Fruit fly (Drosophila melanogaster) whole organism, pupa: ENCODE results near the gene CG3739.

Experiments used
- CG10348 ChIP-seq: fragments of 200-800 bp; sonication (Bioruptor generic); IDR thresholded peaks from 2 replicates; pipeline ENCODE4 v1.3.6; 2022; ENCODE audit warnings: missing biosample characterization, missing genetic modification characterization
- CG12605 ChIP-seq: fragments of 200-800 bp; sonication (Bioruptor generic); IDR thresholded peaks from 2 replicates; pipeline ENCODE4 v1.3.6; 2022; ENCODE audit warnings: missing biosample characterization, missing genetic modification characterization
- CG13204 ChIP-seq: fragments of 200-800 bp; sonication (Bioruptor generic); optimal IDR thresholded peaks from 2 replicates; lab custom pipeline; 2018; ENCODE audit warnings: missing biosample characterization, mild to moderate bottlenecking, missing genetic modification characterization, moderate library complexity
- CG14655 ChIP-seq: fragments of 200-800 bp; sonication (Bioruptor generic); optimal IDR thresholded peaks from 3 replicates; lab custom pipeline; 2017; ENCODE audit warnings: mild to moderate bottlenecking, missing biosample characterization, missing genetic modification reagents, missing genetic modification characterization
- CG15710 ChIP-seq: fragments of 200-800 bp; sonication (Bioruptor generic); optimal IDR thresholded peaks from 2 replicates; lab custom pipeline; 2018; ENCODE audit warnings: missing biosample characterization, mild to moderate bottlenecking, missing genetic modification characterization, moderate library complexity
- CG17806 ChIP-seq: fragments of 200-800 bp; sonication (Bioruptor generic); optimal IDR thresholded peaks from 2 replicates; lab custom pipeline; 2018; ENCODE audit warnings: missing biosample characterization, mild to moderate bottlenecking, missing genetic modification characterization, moderate library complexity
- CG32121 ChIP-seq: fragments of 200-800 bp; sonication (Bioruptor generic); IDR thresholded peaks from 2 replicates; pipeline ENCODE4 v1.3.6; 2022; ENCODE audit warnings: missing biosample characterization, missing genetic modification characterization
- CG34367 ChIP-seq: fragments of 200-800 bp; sonication (Bioruptor generic); optimal IDR thresholded peaks from 2 replicates; lab custom pipeline; 2018; ENCODE audit warnings: missing biosample characterization, mild to moderate bottlenecking, missing genetic modification characterization
- CG4496 ChIP-seq: fragments of 200-800 bp; sonication (Bioruptor generic); IDR thresholded peaks from 3 replicates; pipeline ENCODE4 v1.3.6; 2022; ENCODE audit warnings: missing biosample characterization, missing genetic modification characterization
- CG8159 ChIP-seq: fragments of 200-800 bp; sonication (Bioruptor generic); optimal IDR thresholded peaks from 3 replicates; lab custom pipeline; 2018; ENCODE audit warnings: missing biosample characterization, mild to moderate bottlenecking, missing genetic modification characterization, moderate library complexity
- CG8301 ChIP-seq: fragments of 200-800 bp; sonication (Bioruptor generic); optimal IDR thresholded peaks from 2 replicates; lab custom pipeline; 2018; ENCODE audit warnings: missing biosample characterization, mild to moderate bottlenecking, missing genetic modification characterization
- CG9948 ChIP-seq: fragments of 200-800 bp; sonication (Bioruptor generic); optimal IDR thresholded peaks from 2 replicates; lab custom pipeline; 2018; ENCODE audit warnings: missing biosample characterization, mild to moderate bottlenecking, missing genetic modification characterization, moderate library complexity
- D1 ChIP-seq: fragments of 200-800 bp; sonication (Bioruptor generic); optimal IDR thresholded peaks from 2 replicates; lab custom pipeline; 2018; ENCODE audit warnings: missing biosample characterization, mild to moderate bottlenecking, missing genetic modification characterization, moderate library complexity
- EcR ChIP-seq: fragments of 200-800 bp; sonication (Bioruptor generic); optimal IDR thresholded peaks from 3 replicates; lab custom pipeline; 2019; ENCODE audit warnings: missing biosample characterization, missing genetic modification characterization, mild to moderate bottlenecking, moderate library complexity, missing genetic modification reagents
- Ets98B ChIP-seq: fragments of 200-800 bp; sonication (Bioruptor generic); IDR thresholded peaks from 2 replicates; pipeline ENCODE4 v1.3.6; 2022; ENCODE audit warnings: missing biosample characterization, missing genetic modification characterization
- Pif1A ChIP-seq: fragments of 200-800 bp; sonication (Bioruptor generic); optimal IDR thresholded peaks from 3 replicates; lab custom pipeline; 2016; ENCODE audit warnings: missing biosample characterization, missing genetic modification characterization
- Pif1B ChIP-seq: fragments of 200-800 bp; sonication (Bioruptor generic); optimal IDR thresholded peaks from 3 replicates; lab custom pipeline; 2016; ENCODE audit warnings: missing biosample characterization, missing genetic modification characterization
- Snoo ChIP-seq: fragments of 200-800 bp; sonication (Bioruptor generic); optimal IDR thresholded peaks from 3 replicates; lab custom pipeline; 2017; ENCODE audit warnings: missing biosample characterization, mild to moderate bottlenecking, missing genetic modification characterization, inconsistent platforms
- fd96Ca ChIP-seq: fragments of 200-800 bp; sonication (Bioruptor generic); IDR thresholded peaks from 3 replicates; pipeline ENCODE4 v1.3.6; 2022; ENCODE audit warnings: missing biosample characterization, missing genetic modification characterization
- gl ChIP-seq: fragments of 200-800 bp; sonication (Bioruptor generic); optimal IDR thresholded peaks from 2 replicates; lab custom pipeline; 2018; ENCODE audit warnings: missing biosample characterization, mild to moderate bottlenecking, missing genetic modification characterization
- rn ChIP-seq: fragments of 200-800 bp; sonication (Bioruptor generic); IDR thresholded peaks from 2 replicates; pipeline ENCODE4 v1.3.6; 2022; ENCODE audit warnings: missing biosample characterization, missing genetic modification characterization

Gene CG3739

DNA sequence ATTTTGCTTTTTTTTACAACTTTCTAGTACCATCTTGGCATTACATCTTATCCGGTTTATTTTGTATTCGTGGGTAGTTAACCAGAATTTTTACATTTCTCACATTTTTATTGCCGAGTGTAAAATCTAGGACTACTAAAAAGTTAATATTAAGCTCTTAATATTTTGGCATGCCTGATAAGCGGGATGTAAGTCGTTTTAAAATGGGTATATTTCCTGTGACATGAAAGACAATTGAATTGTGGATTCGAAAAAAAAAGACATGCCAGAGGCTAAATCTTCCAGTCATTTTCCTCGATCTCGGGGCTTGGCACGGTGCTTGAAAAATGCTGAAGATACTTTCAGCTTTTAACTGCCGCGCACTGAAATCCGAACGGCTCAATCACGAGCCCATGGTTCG, 16.0 kb upstream of the CG3739 start, which contains the start of gene CG31245:
TSS of gene CG31245 (minus strand) at position 101 of the 400 bp plus-strand sequence.
- no peak for TF ChIP-seq CG8301 (tag; lab: Kevin White, UChicago)
- TF ChIP-seq CG32121 (GFP tag; lab: Robert Waterston, UW), result no peak
- no peak for TF ChIP-seq D1 (tag; lab: Kevin White, UChicago)
- no peak for TF ChIP-seq CG15710 (tag; lab: Kevin White, UChicago)
- TF ChIP-seq CG8159 (tag; lab: Kevin White, UChicago), result no peak
- no peak for TF ChIP-seq CG10348
- TF ChIP-seq CG9948 (tag; lab: Kevin White, UChicago), result no peak
- TF ChIP-seq Pif1A (GFP tag; lab: Kevin White, UChicago), result no peak
- no peak for TF ChIP-seq gl
- no peak for TF ChIP-seq CG4496 (GFP tag; lab: Robert Waterston, UW)
- no peak for TF ChIP-seq CG12605 (GFP tag; lab: Robert Waterston, UW)

DNA sequence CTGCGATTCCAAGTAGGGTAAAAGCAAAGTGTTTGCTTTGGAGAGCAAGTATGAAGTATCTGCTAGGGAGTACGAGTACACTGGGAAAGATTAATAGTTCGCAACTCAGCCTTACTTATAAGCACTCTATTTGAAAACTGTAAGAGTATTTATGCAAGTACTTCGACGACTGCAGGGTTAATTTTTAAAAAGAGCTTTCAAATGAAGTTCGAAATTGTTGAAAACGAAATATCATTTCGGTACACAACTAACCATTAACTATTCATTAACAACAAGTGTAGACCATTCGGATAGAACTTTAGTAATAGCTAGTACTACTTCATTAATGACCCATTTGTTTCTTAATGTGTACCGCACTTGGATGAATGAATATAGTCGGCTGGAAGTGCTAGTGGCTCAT, 9.9 kb upstream of the CG3739 start:
- TF ChIP-seq CG12605 (GFP tag; lab: Robert Waterston, UW) (no peak), fd96Ca (GFP tag; lab: Robert Waterston, UW) (no peak), CG14655 (peak; percentile 71), CG13204 (GFP tag; lab: Kevin White, UChicago) (no peak), CG32121 (GFP tag; lab: Robert Waterston, UW) (no peak), CG10348 (no peak), CG8159 (tag; lab: Kevin White, UChicago) (peak; percentile 21), CG34367 (tag; lab: Kevin White, UChicago) (no peak), gl (no peak), rn (GFP tag; lab: Robert Waterston, UW) (no peak), CG17806 (tag; lab: Kevin White, UChicago) (no peak), CG8301 (tag; lab: Kevin White, UChicago) (no peak), Pif1A (GFP tag; lab: Kevin White, UChicago) (peak; percentile 23), Snoo (tag; lab: Kevin White, UChicago) (no peak), Ets98B (GFP tag; lab: Robert Waterston, UW) (no peak), Pif1B (GFP tag; lab: Kevin White, UChicago) (no peak)

DNA sequence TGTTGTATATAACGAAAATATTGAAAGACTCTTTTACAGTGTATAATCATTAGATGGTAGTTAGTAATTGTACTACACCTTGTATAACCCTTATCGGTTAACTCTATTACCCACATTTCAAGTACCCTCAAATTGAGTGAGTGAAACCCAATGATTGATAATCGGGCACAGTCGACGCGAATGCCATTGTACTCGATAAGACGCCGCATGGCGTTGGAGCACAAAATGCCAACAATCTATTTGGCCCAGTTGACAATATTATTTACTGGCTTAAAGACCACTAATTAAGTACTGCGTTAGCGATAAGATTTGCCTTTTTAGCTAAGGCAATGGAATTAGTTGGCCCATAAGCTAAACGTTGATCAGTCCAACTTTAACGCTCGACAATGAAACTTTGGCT, 5.6 kb upstream of the CG3739 start, which contains the start of gene CG3734:
TSS of gene CG3734 (plus strand) at position 254 of the 400 bp plus-strand sequence.
- TF ChIP-seq CG15710 (tag; lab: Kevin White, UChicago) (no peak), CG14655 (no peak), CG12605 (GFP tag; lab: Robert Waterston, UW) (no peak), Pif1B (GFP tag; lab: Kevin White, UChicago) (no peak), CG4496 (GFP tag; lab: Robert Waterston, UW) (no peak), CG9948 (tag; lab: Kevin White, UChicago) (no peak), CG8159 (tag; lab: Kevin White, UChicago) (no peak), Pif1A (GFP tag; lab: Kevin White, UChicago) (no peak), CG32121 (GFP tag; lab: Robert Waterston, UW) (no peak), gl (no peak), EcR (GFP tag; lab: Kevin White, UChicago) (no peak), CG10348 (no peak), CG8301 (tag; lab: Kevin White, UChicago) (no peak), CG17806 (tag; lab: Kevin White, UChicago) (no peak), Snoo (tag; lab: Kevin White, UChicago) (no peak)

DNA sequence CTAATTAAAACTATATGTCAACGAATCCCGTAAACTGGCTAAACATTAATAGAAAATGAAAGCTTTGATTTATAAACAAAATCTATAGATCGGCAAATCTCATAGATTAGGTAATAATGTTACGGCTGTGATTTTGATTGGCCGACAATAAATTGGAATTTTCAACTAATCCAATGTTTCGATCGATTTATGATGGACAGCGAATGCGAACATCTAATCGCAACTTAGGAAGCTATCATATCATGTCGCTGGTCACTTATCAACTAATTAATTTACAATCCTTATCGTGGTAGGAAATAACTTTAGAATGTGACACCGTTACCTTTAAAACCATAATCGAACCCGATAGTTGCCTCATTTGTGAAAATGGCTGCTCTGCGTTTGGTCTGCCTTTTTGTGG, 3.2 kb upstream of the CG3739 start, which contains the start of gene CG18493:
TSS of gene CG18493 (plus strand) at position 352 of the 400 bp plus-strand sequence.
- TF ChIP-seq Pif1A (GFP tag; lab: Kevin White, UChicago) (no peak), CG12605 (GFP tag; lab: Robert Waterston, UW) (no peak), Ets98B (GFP tag; lab: Robert Waterston, UW) (no peak), CG14655 (no peak), fd96Ca (GFP tag; lab: Robert Waterston, UW) (no peak), CG10348 (no peak)

DNA sequence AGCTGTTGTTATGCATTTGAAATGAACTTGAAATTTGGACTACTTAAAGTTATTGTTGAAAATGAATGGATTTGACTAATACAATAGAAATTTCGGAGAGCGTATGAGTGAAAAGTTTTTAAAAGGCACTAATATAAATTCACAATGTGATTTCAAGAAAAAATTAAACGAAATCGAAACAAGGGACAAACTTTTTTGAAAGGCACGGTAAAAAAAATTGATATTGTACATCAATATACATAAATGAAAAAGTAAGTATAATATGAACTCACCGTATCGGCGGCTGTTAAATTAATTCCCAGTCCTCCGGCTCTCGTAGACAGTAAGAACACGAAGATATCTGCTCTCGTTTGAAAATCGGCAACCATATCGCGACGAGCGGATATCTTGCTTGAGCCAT, 5.3 kb downstream of the CG3739 start, which contains the start of gene CG31244:
TSS of gene CG31244 (minus strand) at position 101 of the 400 bp plus-strand sequence.
- no peak for TF ChIP-seq CG9948 (tag; lab: Kevin White, UChicago)
- TF ChIP-seq fd96Ca (GFP tag; lab: Robert Waterston, UW), result no peak
- TF ChIP-seq CG12605 (GFP tag; lab: Robert Waterston, UW), result no peak
- TF ChIP-seq gl, result no peak
- no peak for TF ChIP-seq CG15710 (tag; lab: Kevin White, UChicago)
- TF ChIP-seq CG17806 (tag; lab: Kevin White, UChicago), result no peak
- no peak for TF ChIP-seq CG4496 (GFP tag; lab: Robert Waterston, UW)
- no peak for TF ChIP-seq EcR (GFP tag; lab: Kevin White, UChicago)
- TF ChIP-seq Pif1B (GFP tag; lab: Kevin White, UChicago), result no peak
- TF ChIP-seq D1 (tag; lab: Kevin White, UChicago), result no peak
- TF ChIP-seq CG8301 (tag; lab: Kevin White, UChicago), result no peak
- no peak for TF ChIP-seq Snoo (tag; lab: Kevin White, UChicago)
- TF ChIP-seq Ets98B (GFP tag; lab: Robert Waterston, UW), result no peak
- TF ChIP-seq rn (GFP tag; lab: Robert Waterston, UW), result no peak
- TF ChIP-seq CG34367 (tag; lab: Kevin White, UChicago), result no peak

DNA sequence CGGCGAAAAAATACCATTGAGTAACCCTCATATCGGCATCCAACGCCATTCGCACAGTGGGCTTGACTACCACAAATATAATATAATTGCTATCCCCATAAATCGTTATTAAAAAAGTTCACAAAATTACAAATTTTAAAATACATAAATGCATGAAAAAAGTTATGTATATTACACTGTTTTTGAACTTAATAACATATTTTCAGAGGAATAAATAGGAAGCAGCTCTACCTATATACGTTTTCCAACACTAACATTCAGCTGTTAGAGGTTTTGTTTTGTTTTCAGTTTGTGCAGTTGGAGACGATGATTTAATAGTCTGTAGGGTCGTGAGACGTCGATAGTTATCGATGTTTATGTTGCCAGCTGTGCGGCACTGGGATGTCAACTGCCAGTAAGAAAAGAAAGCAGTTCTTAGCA, 9.9 kb downstream of the CG3739 start, which contains the start of the genes Ino80 and Aptx:
TSS of gene Ino80 (minus strand) at position 58 of the 420 bp plus-strand sequence.
TSS of gene Aptx (plus strand) at position 360 of the 420 bp plus-strand sequence.
- TF ChIP-seq Pif1B (GFP tag; lab: Kevin White, UChicago) (peak; percentile 83), CG12605 (GFP tag; lab: Robert Waterston, UW) (peak; percentile 72; the same call in 1 of the 2 replicates), fd96Ca (GFP tag; lab: Robert Waterston, UW) (peak; percentile 82; the same call in 2 of the 3 replicates), gl (no peak), CG8301 (tag; lab: Kevin White, UChicago) (peak; percentile 89), CG4496 (GFP tag; lab: Robert Waterston, UW) (peak; percentile 94), CG10348 (peak; percentile 66), EcR (GFP tag; lab: Kevin White, UChicago) (no peak), CG14655 (peak; percentile 89), CG8159 (tag; lab: Kevin White, UChicago) (peak; percentile 91), CG32121 (GFP tag; lab: Robert Waterston, UW) (peak; percentile 92), Pif1A (GFP tag; lab: Kevin White, UChicago) (no peak), rn (GFP tag; lab: Robert Waterston, UW) (peak; percentile 88), D1 (tag; lab: Kevin White, UChicago) (peak; percentile 69), CG34367 (tag; lab: Kevin White, UChicago) (peak; percentile 86), CG9948 (tag; lab: Kevin White, UChicago) (peak; percentile 89), CG15710 (tag; lab: Kevin White, UChicago) (peak; percentile 90), CG17806 (tag; lab: Kevin White, UChicago) (peak; percentile 90), Ets98B (GFP tag; lab: Robert Waterston, UW) (peak; percentile 84), Snoo (tag; lab: Kevin White, UChicago) (peak; percentile 73), CG13204 (GFP tag; lab: Kevin White, UChicago) (no peak)
